Worm (Caenorhabditis elegans) whole organism, L1 larva: ENCODE data around the gene F23D12.3.

Source experiments
- C34B4.2 ChIP-seq: sonication (generic microtip); optimal IDR thresholded peaks from 2 replicates; lab custom pipeline; 2017; ENCODE audit warnings: mild to moderate bottlenecking, missing genetic modification characterization, missing compliant biosample characterization
- aha-1 ChIP-seq: fragments of 150-350 bp; optimal IDR thresholded peaks from 2 replicates; lab custom pipeline; 2014; ENCODE audit warnings: missing biosample characterization, missing genetic modification characterization
- ama-1 ChIP-seq: fragments of 150-350 bp; optimal IDR thresholded peaks from 2 replicates; lab custom pipeline; 2014
- ceh-8 ChIP-seq: fragments of 200-800 bp; sonication (Bioruptor generic); optimal IDR thresholded peaks from 2 replicates; lab custom pipeline; 2018; ENCODE audit warnings: mild to moderate bottlenecking, missing genetic modification characterization, moderate library complexity, missing compliant biosample characterization
- ceh-82 ChIP-seq, 3 experiments: fragments of 150-350 bp in 1 of 3; sonication (generic microtip) in 2 of 3; optimal IDR thresholded peaks; 2 replicates each; lab custom pipeline; 2014 to 2017; ENCODE audit warnings: missing biosample characterization in 3 of 3, missing genetic modification characterization in 3 of 3
- ceh-90 ChIP-seq: sonication (generic microtip); optimal IDR thresholded peaks from 2 replicates; lab custom pipeline; 2016; ENCODE audit warnings: missing genetic modification characterization, missing compliant biosample characterization
- ces-1 ChIP-seq: fragments of 150-350 bp; optimal IDR thresholded peaks from 2 replicates; lab custom pipeline; 2014; ENCODE audit warnings: missing biosample characterization, missing genetic modification reagents, missing genetic modification characterization
- dsc-1 ChIP-seq: sonication (generic microtip); optimal IDR thresholded peaks from 2 replicates; lab custom pipeline; 2016; ENCODE audit warnings: mild to moderate bottlenecking, missing genetic modification characterization, missing compliant biosample characterization
- efl-1 ChIP-seq, 4 experiments: fragments of 150-350 bp; optimal IDR thresholded peaks in 3 of 4; peaks in 1 of 4; 1 replicate in 1 of 4; 2 replicates in 3 of 4; lab custom pipeline; 2014; ENCODE audit warnings: missing biosample characterization in 2 of 4, missing genetic modification characterization in 2 of 4, missing genetic modification reagents in 2 of 4
- egl-27 ChIP-seq, 2 experiments: fragments of 150-350 bp in 1 of 2; sonication (generic microtip); optimal IDR thresholded peaks; 3 replicates each; lab custom pipeline; 2017 to 2018; ENCODE audit warnings: missing biosample characterization in 2 of 2, missing genetic modification characterization in 2 of 2, missing genetic modification reagents in 2 of 2
- fkh-10 ChIP-seq: sonication (generic microtip); optimal IDR thresholded peaks from 2 replicates; lab custom pipeline; 2017; ENCODE audit warnings: missing biosample characterization, missing genetic modification reagents, missing genetic modification characterization
- fkh-4 ChIP-seq: sonication (generic microtip); optimal IDR thresholded peaks from 2 replicates; lab custom pipeline; 2016; ENCODE audit warnings: missing compliant biosample characterization, missing genetic modification characterization, borderline replicate concordance
- grh-1 ChIP-seq: fragments of 200-800 bp; sonication (Bioruptor generic); IDR thresholded peaks from 2 replicates; pipeline ENCODE4 v1.3.6; 2022; ENCODE audit warnings: missing genetic modification reagents, missing genetic modification characterization, missing compliant biosample characterization
- hlh-17 ChIP-seq: fragments of 200-800 bp; sonication (Bioruptor generic); optimal IDR thresholded peaks from 2 replicates; lab custom pipeline; 2018; ENCODE audit warnings: missing genetic modification characterization, mild to moderate bottlenecking, missing compliant biosample characterization, moderate library complexity, borderline replicate concordance
- irx-1 ChIP-seq: sonication (generic microtip); optimal IDR thresholded peaks from 2 replicates; lab custom pipeline; 2016; ENCODE audit warnings: missing genetic modification characterization, missing compliant biosample characterization
- lin-14 ChIP-seq: fragments of 200-800 bp; sonication (Bioruptor generic); optimal IDR thresholded peaks from 2 replicates; lab custom pipeline; 2018; ENCODE audit warnings: mild to moderate bottlenecking, missing genetic modification characterization, moderate library complexity, missing compliant biosample characterization
- lin-15B ChIP-seq: fragments of 150-350 bp; sonication (generic microtip); optimal IDR thresholded peaks from 3 replicates; lab custom pipeline; 2014; ENCODE audit warnings: missing biosample characterization, missing genetic modification characterization
- lin-39 ChIP-seq: fragments of 150-350 bp; optimal IDR thresholded peaks from 2 replicates; lab custom pipeline; 2014; ENCODE audit warnings: missing biosample characterization, missing genetic modification reagents, missing genetic modification characterization
- lsy-2 ChIP-seq, 2 experiments: fragments of 150-350 bp; optimal IDR thresholded peaks; 2 replicates each; lab custom pipeline; 2014; ENCODE audit warnings: missing biosample characterization in 2 of 2, missing genetic modification characterization in 2 of 2
- mab-9 ChIP-seq: fragments of 200-800 bp; sonication (Bioruptor generic); IDR thresholded peaks from 2 replicates; pipeline ENCODE4 v1.3.6; 2022; ENCODE audit warnings: missing genetic modification reagents, missing genetic modification characterization, missing compliant biosample characterization
- mef-2 ChIP-seq: fragments of 150-350 bp; optimal IDR thresholded peaks from 2 replicates; lab custom pipeline; 2014; ENCODE audit warnings: missing biosample characterization, missing genetic modification characterization
- nhr-11 ChIP-seq: fragments of 150-350 bp; optimal IDR thresholded peaks from 2 replicates; lab custom pipeline; 2014; ENCODE audit warnings: missing biosample characterization, missing genetic modification characterization
- nhr-12 ChIP-seq: sonication (generic microtip); optimal IDR thresholded peaks from 2 replicates; lab custom pipeline; 2017; ENCODE audit warnings: missing biosample characterization, missing genetic modification characterization
- nhr-19 ChIP-seq: fragments of 200-800 bp; sonication (Bioruptor generic); conservative IDR thresholded peaks from 2 replicates; pipeline ENCODE4 v1.3.6; 2022; ENCODE audit warnings: missing genetic modification characterization, missing compliant biosample characterization
- nhr-20 ChIP-seq: sonication (generic microtip); optimal IDR thresholded peaks from 2 replicates; lab custom pipeline; 2016; ENCODE audit warnings: mild to moderate bottlenecking, missing genetic modification characterization, missing compliant biosample characterization
- nhr-28 ChIP-seq: fragments of 150-350 bp; optimal IDR thresholded peaks from 2 replicates; lab custom pipeline; 2014; ENCODE audit warnings: missing biosample characterization, missing genetic modification characterization
- nhr-76 ChIP-seq: sonication (generic microtip); optimal IDR thresholded peaks from 2 replicates; lab custom pipeline; 2017; ENCODE audit warnings: missing biosample characterization, missing genetic modification characterization
- nhr-84 ChIP-seq: sonication (generic microtip); optimal IDR thresholded peaks from 2 replicates; lab custom pipeline; 2017; ENCODE audit warnings: missing biosample characterization, missing genetic modification characterization
- nhr-90 ChIP-seq: sonication (generic microtip); optimal IDR thresholded peaks from 2 replicates; lab custom pipeline; 2016; ENCODE audit warnings: mild to moderate bottlenecking, missing genetic modification characterization, missing compliant biosample characterization; ENCODE audit not compliant: poor library complexity
- pax-3 ChIP-seq: fragments of 200-800 bp; sonication (Bioruptor generic); optimal IDR thresholded peaks from 2 replicates; lab custom pipeline; 2018; ENCODE audit warnings: mild to moderate bottlenecking, missing genetic modification characterization, moderate library complexity, missing compliant biosample characterization
- rnt-1 ChIP-seq: sonication (generic microtip); optimal IDR thresholded peaks from 2 replicates; lab custom pipeline; 2016; ENCODE audit warnings: mild to moderate bottlenecking, missing genetic modification characterization, moderate library complexity, missing compliant biosample characterization
- skn-1 ChIP-seq: fragments of 150-350 bp; optimal IDR thresholded peaks from 2 replicates; lab custom pipeline; 2014; ENCODE audit warnings: missing biosample characterization, missing genetic modification characterization
- snu-23 ChIP-seq: sonication (generic microtip); optimal IDR thresholded peaks from 2 replicates; lab custom pipeline; 2016; ENCODE audit warnings: missing genetic modification characterization, missing compliant biosample characterization
- sox-4 ChIP-seq: sonication (generic microtip); optimal IDR thresholded peaks from 2 replicates; lab custom pipeline; 2016; ENCODE audit warnings: missing genetic modification characterization, missing compliant biosample characterization
- sptf-1 ChIP-seq: fragments of 150-350 bp; optimal IDR thresholded peaks from 2 replicates; lab custom pipeline; 2014; ENCODE audit warnings: missing biosample characterization, missing genetic modification characterization
- sup-37 ChIP-seq: fragments of 200-800 bp; sonication (Bioruptor generic); optimal IDR thresholded peaks from 2 replicates; lab custom pipeline; 2018; ENCODE audit warnings: mild to moderate bottlenecking, missing genetic modification characterization, missing compliant biosample characterization
- swsn-7 ChIP-seq: sonication (generic microtip); optimal IDR thresholded peaks from 2 replicates; lab custom pipeline; 2016; ENCODE audit warnings: missing genetic modification characterization, missing compliant biosample characterization
- tbx-2 ChIP-seq: sonication (generic microtip); optimal IDR thresholded peaks from 2 replicates; lab custom pipeline; 2016; ENCODE audit warnings: missing genetic modification characterization, missing compliant biosample characterization
- unc-30 ChIP-seq: sonication (generic microtip); optimal IDR thresholded peaks from 2 replicates; lab custom pipeline; 2017; ENCODE audit warnings: missing biosample characterization, missing genetic modification characterization
- unc-62 ChIP-seq: fragments of 150-350 bp; optimal IDR thresholded peaks from 2 replicates; lab custom pipeline; 2014; ENCODE audit warnings: missing biosample characterization, missing genetic modification reagents, missing genetic modification characterization
- unc-86 ChIP-seq: sonication (generic microtip); optimal IDR thresholded peaks from 2 replicates; lab custom pipeline; 2016; ENCODE audit warnings: missing genetic modification characterization, missing compliant biosample characterization
- unc-98 ChIP-seq: fragments of 200-800 bp; sonication (Bioruptor generic); IDR thresholded peaks from 2 replicates; pipeline ENCODE4 v1.3.6; 2022; ENCODE audit warnings: missing genetic modification characterization, missing compliant biosample characterization
- xbp-1 ChIP-seq: sonication (generic microtip); optimal IDR thresholded peaks from 2 replicates; lab custom pipeline; 2016; ENCODE audit warnings: missing genetic modification characterization, missing compliant biosample characterization
- zag-1 ChIP-seq: fragments of 150-350 bp; optimal IDR thresholded peaks from 2 replicates; lab custom pipeline; 2014; ENCODE audit warnings: missing biosample characterization, missing genetic modification characterization
- ztf-4 ChIP-seq: fragments of 150-350 bp; optimal IDR thresholded peaks from 2 replicates; lab custom pipeline; 2014; ENCODE audit warnings: missing biosample characterization, missing genetic modification characterization

The F23D12.3 gene

ce11 chrX:14442321-14442720, at the start of gene F23D12.3:
F23D12.3 (plus strand) TSS chrX:14442621.
- TF ChIP-seq nhr-11 (tag; lab: Kevin White, UChicago) (no peak), sup-37 (GFP tag; lab: Kevin White, UChicago) (no peak), aha-1 (tag; lab: Kevin White, UChicago) (no peak), ceh-8 (GFP tag; lab: Kevin White, UChicago) (no peak), lin-39 (no peak), tbx-2 (no peak), egl-27 (tag; optimal IDR thresholded peaks at IDR 0.05; lab: Kevin White, UChicago) (no peak), sptf-1 (tag; lab: Kevin White, UChicago) (no peak), ztf-4 (no peak), snu-23 (GFP tag; lab: Kevin White, UChicago) (no peak)

- no peak for TF ChIP-seq snu-23 (GFP tag; lab: Kevin White, UChicago)
- no peak for TF ChIP-seq swsn-7
- no peak for TF ChIP-seq unc-86 (tag; lab: Kevin White, UChicago)
- no peak for TF ChIP-seq nhr-84 (tag; lab: Kevin White, UChicago)
- TF ChIP-seq ceh-90: no peak
- TF ChIP-seq unc-62 (GFP tag; lab: Kevin White, UChicago): no peak
- no peak for TF ChIP-seq efl-1 (optimal IDR thresholded peaks at IDR 0.05; lab: Kevin White, UChicago)
- TF ChIP-seq efl-1 (GFP tag; optimal IDR thresholded peaks at IDR 0.05 in 1 of 2; lab: Kevin White, UChicago): no peak
- no peak for TF ChIP-seq nhr-19 (GFP tag; lab: Robert Waterston, UW)
- no peak for TF ChIP-seq ceh-8 (GFP tag; lab: Kevin White, UChicago)
- TF ChIP-seq irx-1 (tag; lab: Kevin White, UChicago): no peak
- TF ChIP-seq pax-3 (tag; lab: Kevin White, UChicago): no peak
- no peak for TF ChIP-seq fkh-4
- TF ChIP-seq aha-1 (tag; lab: Kevin White, UChicago): no peak
- TF ChIP-seq unc-98: no peak
- no peak for TF ChIP-seq ces-1 (GFP tag; lab: Kevin White, UChicago)
- no peak for TF ChIP-seq ztf-4
- no peak for TF ChIP-seq nhr-90 (tag; lab: Kevin White, UChicago)
Measured at ce11 chrX:14395267-14395666, 47.2 kb upstream of the F23D12.3 start, which contains the start of gene Y60A9.1. Y60A9.1 (minus strand) TSS chrX:14395367.

ce11 chrX:14399035-14399434, 43.4 kb upstream of the F23D12.3 start:
- TF ChIP-seq fkh-10 (GFP tag; lab: Kevin White, UChicago): peak; percentile 65
- no peak for TF ChIP-seq nhr-28 (tag; lab: Kevin White, UChicago)

- TF ChIP-seq nhr-11 (tag; lab: Kevin White, UChicago) (no peak), ama-1 (lab: Kevin White, UChicago) (no peak), xbp-1 (tag; lab: Kevin White, UChicago) (no peak), rnt-1 (tag; lab: Kevin White, UChicago) (no peak), nhr-12 (tag; lab: Kevin White, UChicago) (no peak), dsc-1 (tag; lab: Kevin White, UChicago) (peak; percentile 95), hlh-17 (GFP tag; lab: Kevin White, UChicago) (no peak), mef-2 (no peak), fkh-4 (peak; percentile 73), grh-1 (GFP tag; lab: Robert Waterston, UW) (no peak), sup-37 (GFP tag; lab: Kevin White, UChicago) (no peak), lin-15B (tag; lab: Kevin White, UChicago) (no peak), skn-1 (tag; lab: Kevin White, UChicago) (no peak), tbx-2 (no peak), swsn-7 (no peak)
Measured at ce11 chrX:14401230-14401629, 41.2 kb upstream of the F23D12.3 start.

- no peak for TF ChIP-seq mab-9 (GFP tag; lab: Robert Waterston, UW)
- TF ChIP-seq aha-1 (tag; lab: Kevin White, UChicago): no peak
- TF ChIP-seq lin-14 (GFP tag; lab: Kevin White, UChicago): no peak
- no peak for TF ChIP-seq ztf-4
- TF ChIP-seq nhr-76: no peak
- no peak for TF ChIP-seq nhr-12 (tag; lab: Kevin White, UChicago)
- TF ChIP-seq C34B4.2 (tag; lab: Kevin White, UChicago): no peak
- TF ChIP-seq irx-1 (tag; lab: Kevin White, UChicago): no peak
- TF ChIP-seq rnt-1 (tag; lab: Kevin White, UChicago): no peak
- no peak for TF ChIP-seq skn-1 (tag; lab: Kevin White, UChicago)
- TF ChIP-seq unc-30 (tag; lab: Kevin White, UChicago): no peak
- TF ChIP-seq zag-1 (tag; lab: Kevin White, UChicago): no peak
- no peak for TF ChIP-seq fkh-4
- TF ChIP-seq ceh-82 (tag; optimal IDR thresholded peaks at IDR 0.05; lab: Kevin White, UChicago): no peak
- no peak for TF ChIP-seq lsy-2 (tag; optimal IDR thresholded peaks at IDR 0.05; lab: Kevin White, UChicago)
- TF ChIP-seq sox-4 (tag; lab: Kevin White, UChicago): no peak
- TF ChIP-seq nhr-20 (tag; lab: Kevin White, UChicago): no peak
Measured at ce11 chrX:14405817-14406216, 36.6 kb upstream of the F23D12.3 start, which contains the start of gene frpr-17. frpr-17 (plus strand) TSS chrX:14406117.
